Fruit fly (Drosophila melanogaster) whole organism, embryonic: ENCODE results near the gene Tbc1d22.

Experiments
- B-H1 ChIP-seq: fragments of 200-800 bp; sonication (Bioruptor generic); IDR thresholded peaks from 3 replicates; pipeline ENCODE4 v1.3.6; 2022; ENCODE audit warnings: missing biosample characterization, missing genetic modification characterization
- CG10209 ChIP-seq: fragments of 200-800 bp; sonication (Bioruptor generic); optimal IDR thresholded peaks from 3 replicates; lab custom pipeline; 2017; ENCODE audit warnings: missing biosample characterization, mild to moderate bottlenecking, missing genetic modification characterization, missing genetic modification reagents
- CG10366 ChIP-seq: fragments of 200-800 bp; sonication (Bioruptor generic); IDR thresholded peaks from 2 replicates; pipeline ENCODE4 v1.3.6; 2022; ENCODE audit warnings: missing biosample characterization, missing genetic modification characterization
- CG11723 ChIP-seq: fragments of 200-800 bp; sonication (Bioruptor generic); optimal IDR thresholded peaks from 2 replicates; lab custom pipeline; 2017; ENCODE audit warnings: missing biosample characterization, mild to moderate bottlenecking, missing genetic modification characterization
- CG13424 ChIP-seq: fragments of 200-800 bp; sonication (Bioruptor generic); optimal IDR thresholded peaks from 2 replicates; lab custom pipeline; 2019; ENCODE audit warnings: missing biosample characterization, mild to moderate bottlenecking, missing genetic modification characterization, moderate library complexity
- CG14441 ChIP-seq: fragments of 200-800 bp; sonication (Bioruptor generic); IDR thresholded peaks from 2 replicates; pipeline ENCODE4 v1.3.6; 2022; ENCODE audit warnings: missing biosample characterization, missing genetic modification characterization
- CG17612 ChIP-seq: fragments of 200-800 bp; sonication (Bioruptor generic); IDR thresholded peaks from 2 replicates; pipeline ENCODE4 v1.3.6; 2022; ENCODE audit warnings: missing biosample characterization, missing genetic modification characterization
- CG18599 ChIP-seq: fragments of 200-800 bp; sonication (Bioruptor generic); optimal IDR thresholded peaks from 3 replicates; lab custom pipeline; 2017; ENCODE audit warnings: missing biosample characterization, missing genetic modification characterization, mild to moderate bottlenecking, moderate library complexity, missing genetic modification reagents
- CG31441 ChIP-seq: fragments of 200-800 bp; sonication (Bioruptor generic); IDR thresholded peaks from 2 replicates; pipeline ENCODE4 v1.3.6; 2022; ENCODE audit warnings: missing biosample characterization, missing genetic modification characterization
- CG3163 ChIP-seq: fragments of 200-800 bp; sonication (Bioruptor generic); optimal IDR thresholded peaks from 3 replicates; lab custom pipeline; 2016; ENCODE audit warnings: missing biosample characterization, missing genetic modification characterization
- CG6791 ChIP-seq: fragments of 200-800 bp; sonication (Bioruptor generic); IDR thresholded peaks from 3 replicates; pipeline ENCODE4 v1.3.6; 2022; ENCODE audit warnings: missing biosample characterization, missing genetic modification characterization; ENCODE audit not compliant: partially characterized antibody
- CG7928 ChIP-seq: fragments of 200-800 bp; sonication (Bioruptor generic); optimal IDR thresholded peaks from 2 replicates; lab custom pipeline; 2017; ENCODE audit warnings: missing biosample characterization, mild to moderate bottlenecking, missing genetic modification characterization
- Dll ChIP-seq: fragments of 200-800 bp; sonication (Bioruptor generic); IDR thresholded peaks from 4 replicates; pipeline ENCODE4 v1.3.6; 2022; ENCODE audit warnings: missing biosample characterization, missing genetic modification characterization; ENCODE audit not compliant: partially characterized antibody
- Doc2 ChIP-seq: fragments of 200-800 bp; sonication (Bioruptor generic); IDR thresholded peaks from 2 replicates; pipeline ENCODE4 v1.3.6; 2022; ENCODE audit warnings: missing biosample characterization, missing genetic modification characterization
- Drgx ChIP-seq: fragments of 200-800 bp; sonication (Bioruptor generic); IDR thresholded peaks from 2 replicates; pipeline ENCODE4 v1.3.6; 2022; ENCODE audit warnings: missing biosample characterization, missing genetic modification characterization
- Hand ChIP-seq: fragments of 200-800 bp; sonication (Bioruptor generic); optimal IDR thresholded peaks from 2 replicates; lab custom pipeline; 2017; ENCODE audit warnings: mild to moderate bottlenecking, missing biosample characterization, missing genetic modification reagents, missing genetic modification characterization
- Meics ChIP-seq: fragments of 200-800 bp; sonication (Bioruptor generic); optimal IDR thresholded peaks from 2 replicates; lab custom pipeline; 2017; ENCODE audit warnings: missing biosample characterization, mild to moderate bottlenecking, missing genetic modification characterization
- Neu2 ChIP-seq: fragments of 200-800 bp; sonication (Bioruptor generic); optimal IDR thresholded peaks from 3 replicates; lab custom pipeline; 2016; ENCODE audit warnings: missing biosample characterization, missing genetic modification characterization, borderline replicate concordance
- Ravus ChIP-seq: fragments of 200-800 bp; sonication (Bioruptor generic); IDR thresholded peaks from 2 replicates; pipeline ENCODE4 v1.3.6; 2022; ENCODE audit warnings: missing biosample characterization, missing genetic modification characterization
- Six4 ChIP-seq: fragments of 200-800 bp; sonication (Bioruptor generic); optimal IDR thresholded peaks from 2 replicates; lab custom pipeline; 2016; ENCODE audit warnings: missing biosample characterization, missing genetic modification characterization
- Stat92E ChIP-seq, 3 experiments: fragments of >200 bp in 2 of 3; fragments of 200-800 bp in 1 of 3; sonication (Bioruptor generic) in 1 of 3; optimal IDR thresholded peaks; 2 replicates each; lab custom pipeline; 2017 to 2019; ENCODE audit warnings: missing biosample characterization in 3 of 3, missing genetic modification characterization in 3 of 3, mild to moderate bottlenecking in 1 of 3, moderate library complexity in 1 of 3
- Tbp ChIP-seq: fragments of >200 bp; optimal IDR thresholded peaks from 2 replicates; lab custom pipeline; 2018; ENCODE audit warnings: missing biosample characterization, missing genetic modification characterization
- Trl ChIP-seq, 3 experiments: fragments of >200 bp in 2 of 3; fragments of 200-800 bp in 1 of 3; sonication (Bioruptor generic) in 1 of 3; optimal IDR thresholded peaks; 2 replicates in 1 of 3; 3 replicates in 2 of 3; lab custom pipeline; 2016 to 2017; ENCODE audit warnings: missing biosample characterization in 1 of 3, missing genetic modification characterization in 1 of 3
- amos ChIP-seq: fragments of 200-800 bp; sonication (Bioruptor generic); IDR thresholded peaks from 2 replicates; pipeline ENCODE4 v1.3.6; 2022; ENCODE audit warnings: missing biosample characterization, missing genetic modification characterization; ENCODE audit not compliant: partially characterized antibody
- ap ChIP-seq: fragments of 200-800 bp; sonication (Bioruptor generic); IDR thresholded peaks from 2 replicates; pipeline ENCODE4 v1.3.6; 2022; ENCODE audit warnings: missing biosample characterization, missing genetic modification characterization
- ara ChIP-seq: fragments of 200-800 bp; sonication (Bioruptor generic); IDR thresholded peaks from 2 replicates; pipeline ENCODE4 v1.3.6; 2022; ENCODE audit warnings: missing biosample characterization, missing genetic modification characterization
- ase ChIP-seq: fragments of 200-800 bp; sonication (Bioruptor generic); IDR thresholded peaks from 3 replicates; pipeline ENCODE4 v1.3.6; 2022; ENCODE audit warnings: missing biosample characterization, missing genetic modification characterization
- ash1 ChIP-seq: fragments of 200-800 bp; sonication (Bioruptor generic); optimal IDR thresholded peaks from 2 replicates; lab custom pipeline; 2018; ENCODE audit warnings: missing biosample characterization, mild to moderate bottlenecking, missing genetic modification characterization
- az2 ChIP-seq: fragments of 200-800 bp; sonication (Bioruptor generic); optimal IDR thresholded peaks from 3 replicates; lab custom pipeline; 2016; ENCODE audit warnings: missing biosample characterization, missing genetic modification characterization
- br ChIP-seq: fragments of >200 bp; optimal IDR thresholded peaks from 2 replicates; lab custom pipeline; 2017
- bsh ChIP-seq, 2 experiments: fragments of 200-800 bp; sonication (Bioruptor generic); optimal IDR thresholded peaks; 2 replicates each; lab custom pipeline; 2017 to 2018; ENCODE audit warnings: mild to moderate bottlenecking in 2 of 2, missing biosample characterization in 2 of 2, missing genetic modification characterization in 2 of 2, moderate library complexity in 1 of 2
- cad ChIP-seq: fragments of >200 bp; optimal IDR thresholded peaks from 2 replicates; lab custom pipeline; 2017; ENCODE audit warnings: missing biosample characterization, missing genetic modification characterization
- chn ChIP-seq: fragments of 200-800 bp; sonication (Bioruptor generic); optimal IDR thresholded peaks from 2 replicates; lab custom pipeline; 2016; ENCODE audit warnings: missing biosample characterization, missing genetic modification characterization
- en ChIP-seq: fragments of 200-800 bp; sonication (Bioruptor generic); optimal IDR thresholded peaks from 2 replicates; lab custom pipeline; 2016; ENCODE audit warnings: missing biosample characterization, missing genetic modification characterization
- ken ChIP-seq: fragments of 200-800 bp; sonication (Bioruptor generic); IDR thresholded peaks from 3 replicates; pipeline ENCODE4 v1.3.6; 2022; ENCODE audit warnings: missing biosample characterization, missing genetic modification characterization
- kni ChIP-seq: fragments of 200-800 bp; sonication (Bioruptor generic); optimal IDR thresholded peaks from 3 replicates; lab custom pipeline; 2017; ENCODE audit warnings: mild to moderate bottlenecking, missing biosample characterization, missing genetic modification reagents, missing genetic modification characterization
- lbe ChIP-seq: fragments of 200-800 bp; sonication (Bioruptor generic); optimal IDR thresholded peaks from 2 replicates; lab custom pipeline; 2016; ENCODE audit warnings: missing biosample characterization, mild to moderate bottlenecking, missing genetic modification characterization
- nmo ChIP-seq: fragments of 200-800 bp; sonication (Bioruptor generic); optimal IDR thresholded peaks from 2 replicates; lab custom pipeline; 2018; ENCODE audit warnings: missing biosample characterization, mild to moderate bottlenecking, missing genetic modification characterization, moderate library complexity
- nom ChIP-seq: fragments of 200-800 bp; sonication (Bioruptor generic); optimal IDR thresholded peaks from 2 replicates; lab custom pipeline; 2017; ENCODE audit warnings: missing biosample characterization, missing genetic modification characterization, mild to moderate bottlenecking, moderate library complexity, missing genetic modification reagents
- pan ChIP-seq, 4 experiments: fragments of >200 bp in 3 of 4; fragments of 200-800 bp in 1 of 4; sonication (Bioruptor generic) in 1 of 4; optimal IDR thresholded peaks in 3 of 4; IDR thresholded peaks in 1 of 4; 2 replicates each; pipeline versions ENCODE4 v1.3.6 to Lab custom; 2017 to 2022; ENCODE audit warnings: missing biosample characterization in 2 of 4, missing genetic modification characterization in 2 of 4, mixed read lengths in 1 of 4
- peb ChIP-seq: fragments of 200-800 bp; sonication (Bioruptor generic); IDR thresholded peaks from 2 replicates; pipeline ENCODE4 v1.3.6; 2022; ENCODE audit warnings: missing biosample characterization, missing genetic modification characterization
- sna ChIP-seq: fragments of 200-800 bp; sonication (Bioruptor generic); IDR thresholded peaks from 2 replicates; pipeline ENCODE4 v1.3.6; 2022; ENCODE audit warnings: missing biosample characterization, missing genetic modification characterization; ENCODE audit not compliant: partially characterized antibody
- sr ChIP-seq: fragments of 200-800 bp; sonication (Bioruptor generic); IDR thresholded peaks from 3 replicates; pipeline ENCODE4 v1.3.6; 2022; ENCODE audit warnings: missing biosample characterization, missing genetic modification characterization
- ssp ChIP-seq: fragments of 200-800 bp; sonication (Bioruptor generic); IDR thresholded peaks from 2 replicates; pipeline ENCODE4 v1.3.6; 2022; ENCODE audit warnings: missing biosample characterization, missing genetic modification characterization
- tio ChIP-seq: fragments of 200-800 bp; sonication (Bioruptor generic); optimal IDR thresholded peaks from 2 replicates; lab custom pipeline; 2017; ENCODE audit warnings: missing biosample characterization, missing genetic modification characterization, inconsistent platforms
- tx ChIP-seq: fragments of 200-800 bp; sonication (Bioruptor generic); optimal IDR thresholded peaks from 2 replicates; lab custom pipeline; 2016; ENCODE audit warnings: missing biosample characterization, missing genetic modification characterization
- z ChIP-seq: fragments of 200-800 bp; sonication (Bioruptor generic); IDR thresholded peaks from 3 replicates; pipeline ENCODE4 v1.3.6; 2022; ENCODE audit warnings: missing biosample characterization, missing genetic modification characterization
- zen ChIP-seq: fragments of 200-800 bp; sonication (Bioruptor generic); optimal IDR thresholded peaks from 3 replicates; lab custom pipeline; 2018; ENCODE audit warnings: missing biosample characterization, mild to moderate bottlenecking, missing genetic modification characterization, moderate library complexity
- zfh2 ChIP-seq: fragments of 200-800 bp; sonication (Bioruptor generic); optimal IDR thresholded peaks from 2 replicates; lab custom pipeline; 2016; ENCODE audit warnings: missing biosample characterization, missing genetic modification characterization

The Tbc1d22 gene

dm6 chr3R:21151090-21151870, 49.3 kb downstream of the Tbc1d22 start (continued):
- TF ChIP-seq ken (GFP tag; lab: Robert Waterston, UW) (no peak), ara (GFP tag; lab: Robert Waterston, UW) (peak; percentile 41; the same call in 1 of the 2 replicates), CG13424 (peak; percentile 53), Six4 (GFP tag; lab: Kevin White, UChicago) (peak; percentile 37), B-H1 (peak; percentile 50; the same call in 1 of the 3 replicates), ssp (GFP tag; lab: Robert Waterston, UW) (peak; percentile 43), az2 (GFP tag; lab: Kevin White, UChicago) (peak; percentile 37), kni (no peak), CG10209 (GFP tag; lab: Kevin White, UChicago) (peak; percentile 51), Tbp (no peak), Doc2 (GFP tag; lab: Robert Waterston, UW) (no peak), en (no peak), sr (GFP tag; lab: Robert Waterston, UW) (peak; percentile 91), CG31441 (GFP tag; lab: Robert Waterston, UW) (peak; percentile 56), ap (peak; percentile 44; the same call in 1 of the 2 replicates), CG17612 (GFP tag; lab: Robert Waterston, UW) (0 out of 2 replicates have a peak, but pooled peaks have one; percentile 36), Stat92E (GFP tag; optimal IDR thresholded peaks at IDR 0.05; lab: Kevin White, UChicago) (no peak), chn (GFP tag; lab: Kevin White, UChicago) (no peak), ase (0 out of 3 replicates have a peak, but pooled peaks have one; percentile 4), nom (GFP tag; lab: Kevin White, UChicago) (no peak), peb (no peak), CG14441 (GFP tag; lab: Robert Waterston, UW) (0 out of 2 replicates have a peak, but pooled peaks have one; percentile 41), z (GFP tag; lab: Robert Waterston, UW) (no peak), br (lab: Kevin White, UChicago) (no peak), Neu2 (GFP tag; lab: Kevin White, UChicago) (no peak), pan (optimal IDR thresholded peaks at IDR 0.05; lab: Kevin White, UChicago) (no peak), pan (GFP tag; optimal IDR thresholded peaks at IDR 0.05 in 1 of 2, IDR thresholded peaks at IDR 0.05 in 1 of 2) (peak in 1 of 2 experiments; percentile 79), CG7928 (GFP tag; lab: Kevin White, UChicago) (no peak), CG18599 (peak; percentile 69), zfh2 (GFP tag; lab: Kevin White, UChicago) (peak; percentile 7), tio (GFP tag; lab: Kevin White, UChicago) (peak; percentile 49), CG11723 (GFP tag; lab: Kevin White, UChicago) (no peak), CG6791 (GFP tag; lab: Robert Waterston, UW) (no peak), Meics (peak; percentile 67), amos (GFP tag; lab: Robert Waterston, UW) (no peak), nmo (GFP tag; lab: Kevin White, UChicago) (peak; percentile 12), CG10366 (GFP tag; lab: Robert Waterston, UW) (peak; percentile 61), Ravus (no peak; the same call in 1 of the 2 replicates), Hand (peak; percentile 34), ash1 (GFP tag; lab: Kevin White, UChicago) (no peak)

dm6 chr3R:21152856-21153278, 50.9 kb downstream of the Tbc1d22 start:
- TF ChIP-seq zen (no peak), tx (GFP tag; lab: Kevin White, UChicago) (no peak), CG3163 (GFP tag; lab: Kevin White, UChicago) (peak; percentile 85), Dll (GFP tag; lab: Robert Waterston, UW) (peak; percentile 38; the same call in 1 of the 4 replicates), cad (GFP tag; lab: Kevin White, UChicago) (no peak), Drgx (GFP tag; lab: Robert Waterston, UW) (peak; percentile 89), sna (peak; percentile 23; the same call in 1 of the 2 replicates), Trl (optimal IDR thresholded peaks at IDR 0.05; lab: Kevin White, UChicago) (peak; percentile 73 to 79), Trl (GFP tag; optimal IDR thresholded peaks at IDR 0.05; lab: Kevin White, UChicago) (no peak), chn (GFP tag; lab: Kevin White, UChicago) (no peak), bsh (GFP tag; optimal IDR thresholded peaks at IDR 0.05; lab: Kevin White, UChicago) (peak in 1 of 2 experiments; percentile 96), lbe (GFP tag; lab: Kevin White, UChicago) (peak; percentile 72)
